Fruit fly (Drosophila melanogaster) S2 (cell line): ENCODE results near the gene mRpL15.

Experiments used
- CG8478 ChIP-seq: fragments of >200 bp; optimal IDR thresholded peaks from 2 replicates; lab custom pipeline; 2018
- CTCF ChIP-seq, 2 experiments: fragments of >200 bp; optimal IDR thresholded peaks; 2 replicates each; lab custom pipeline; 2018

DNA sequence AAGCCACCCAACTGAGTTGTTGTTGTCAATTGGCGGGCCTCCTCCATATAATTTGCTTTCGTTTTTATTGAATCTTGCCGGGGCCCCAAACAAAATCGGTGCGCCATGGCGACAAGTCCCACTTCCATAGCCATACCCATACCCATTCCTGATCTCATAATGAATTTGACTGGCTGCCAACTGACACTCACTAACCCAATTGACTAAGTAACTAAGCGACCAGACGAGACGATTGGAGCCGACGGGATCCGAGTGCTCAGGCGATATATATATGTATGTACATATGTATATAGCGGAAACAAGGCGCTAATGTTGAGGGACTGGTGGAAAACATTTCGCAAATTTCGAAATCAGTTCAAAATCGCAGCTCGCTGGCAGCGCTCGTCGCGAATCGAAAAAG is 30.6 kb upstream of the mRpL15 start, which contains the start of gene Tdh:
- TF ChIP-seq CTCF (optimal IDR thresholded peaks at IDR 0.05; lab: Kevin White, UChicago) (no peak), CG8478 (lab: Kevin White, UChicago) (no peak)
